Fruit fly (Drosophila melanogaster): ENCODE data around the gene muc.

Gene muc

dm6 chr2L:7387813-7388558, 38.7 kb upstream of the muc start, which contains the start of the genes CG5149 and gudu (continued):
- TF ChIP-seq cad (GFP tag; optimal IDR thresholded peaks at IDR 0.05) (no peak), gsb-n (tag; optimal IDR thresholded peaks at IDR 0.05) (no peak), pzg (GFP tag; optimal IDR thresholded peaks at IDR 0.05) (peak; percentile 90), CG1602 (GFP tag; optimal IDR thresholded peaks at IDR 0.05) (no peak), repo (GFP tag; optimal IDR thresholded peaks at IDR 0.05) (no peak), phol (tag; optimal IDR thresholded peaks at IDR 0.05) (peak; percentile 46), eve (GFP tag; optimal IDR thresholded peaks at IDR 0.05) (no peak), gem (tag; optimal IDR thresholded peaks at IDR 0.05) (no peak), CG6791 (GFP tag; IDR thresholded peaks at IDR 0.05; ENCODE audit: partially characterized antibody) (peak; percentile 96), Fer1 (GFP tag; optimal IDR thresholded peaks at IDR 0.05) (peak; percentile 41), Opbp (GFP tag; IDR thresholded peaks at IDR 0.05; ENCODE audit: partially characterized antibody) (peak; percentile 95), CG8290 (GFP tag; optimal IDR thresholded peaks at IDR 0.05) (peak; percentile 21), CG8290 (tag; optimal IDR thresholded peaks at IDR 0.05) (no peak), row (GFP tag; IDR thresholded peaks at IDR 0.05) (peak; percentile 22; the same call in 1 of the 3 replicates), CG4854 (GFP tag; optimal IDR thresholded peaks at IDR 0.05) (no peak), Lpt (GFP tag; optimal IDR thresholded peaks at IDR 0.05) (no peak), cas (GFP tag; IDR thresholded peaks at IDR 0.05) (no peak), BtbVII (GFP tag; optimal IDR thresholded peaks at IDR 0.05) (no peak), fu2 (GFP tag; optimal IDR thresholded peaks at IDR 0.05) (no peak), CG11723 (GFP tag; optimal IDR thresholded peaks at IDR 0.05) (no peak), bsh (GFP tag; optimal IDR thresholded peaks at IDR 0.05) (no peak), tll (GFP tag; optimal IDR thresholded peaks at IDR 0.05) (no peak), CG12155 (GFP tag; optimal IDR thresholded peaks at IDR 0.05) (no peak), CG4404 (GFP tag; IDR thresholded peaks at IDR 0.05) (no peak), Dek (tag; optimal IDR thresholded peaks at IDR 0.05) (no peak), Aef1 (GFP tag; IDR thresholded peaks at IDR 0.05) (no peak), CG18764 (GFP tag; optimal IDR thresholded peaks at IDR 0.05) (no peak), Ada2b (GFP tag; IDR thresholded peaks at IDR 0.05) (0 out of 2 replicates have a peak, but pooled peaks have one; percentile 18), CG12219 (GFP tag; optimal IDR thresholded peaks at IDR 0.05) (no peak), Dref (GFP tag; IDR thresholded peaks at IDR 0.05) (peak; percentile 73), CG5953 (GFP tag; IDR thresholded peaks at IDR 0.05) (no peak), H15 (GFP tag; IDR thresholded peaks at IDR 0.05) (no peak), CG10462 (GFP tag; optimal IDR thresholded peaks at IDR 0.05) (no peak), CG15514 (GFP tag; optimal IDR thresholded peaks at IDR 0.05) (peak; percentile 65), CG11085 (GFP tag; IDR thresholded peaks at IDR 0.05) (no peak), CG14014 (GFP tag; IDR thresholded peaks at IDR 0.05) (no peak), MTF-1 (GFP tag; optimal IDR thresholded peaks at IDR 0.05; ENCODE audit: borderline replicate concordance) (no peak), ase (GFP tag; IDR thresholded peaks at IDR 0.05) (no peak), cwo (GFP tag; optimal IDR thresholded peaks at IDR 0.05) (no peak), CG11560 (tag; IDR thresholded peaks at IDR 0.05) (no peak), sqz (GFP tag; optimal IDR thresholded peaks at IDR 0.05) (no peak), CG9932 (GFP tag; IDR thresholded peaks at IDR 0.05) (peak; percentile 67), Atf-2 (GFP tag; optimal IDR thresholded peaks at IDR 0.05) (no peak), CG11456 (GFP tag; IDR thresholded peaks at IDR 0.05) (no peak), shn (GFP tag; optimal IDR thresholded peaks at IDR 0.05) (no peak), E2f1 (GFP tag; IDR thresholded peaks at IDR 0.05) (no peak), B-H2 (GFP tag; optimal IDR thresholded peaks at IDR 0.05) (no peak), BEAF-32 (GFP tag; optimal IDR thresholded peaks at IDR 0.05) (peak; percentile 90), kah (GFP tag; optimal IDR thresholded peaks at IDR 0.05) (no peak), lmd (GFP tag; IDR thresholded peaks at IDR 0.05) (no peak), jigr1 (GFP tag; IDR thresholded peaks at IDR 0.05) (no peak)

All from whole organism, embryonic.